Fruit fly (Drosophila melanogaster): ENCODE data around the gene CG14153.

Gene CG14153

DNA sequence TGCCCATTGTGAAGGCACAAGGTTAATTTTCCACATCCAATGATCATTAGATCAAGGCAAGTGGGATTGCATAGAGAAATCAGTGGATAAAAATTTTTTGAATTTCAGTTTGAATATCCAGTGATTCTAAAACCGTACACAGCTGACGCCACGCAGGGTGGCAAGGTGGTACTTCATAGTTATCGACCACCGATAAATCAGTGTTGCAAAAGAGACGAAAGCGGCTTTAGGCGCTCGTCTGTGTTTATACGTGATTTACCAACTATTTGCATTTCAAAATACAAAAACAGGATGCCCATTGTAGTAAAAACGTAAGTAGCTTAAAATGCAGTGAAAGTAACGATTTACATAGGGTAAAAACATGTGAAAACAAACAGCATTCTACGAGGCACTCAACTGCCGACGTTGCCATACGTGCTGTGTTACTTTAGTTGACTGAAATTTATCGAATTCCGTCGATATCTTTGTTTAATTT is 12.4 kb upstream of the CG14153 start, which contains the start of the genes CG42535, CG34001 and hay:
Gene CG42535, minus strand, starts transcription at position 51 of the 475 bp plus-strand sequence.
Gene CG34001, plus strand, starts transcription at position 195 of the 475 bp plus-strand sequence.
Gene hay, plus strand, starts transcription at position 195 of the 475 bp plus-strand sequence.
- no peak for TF ChIP-seq CG4496 (GFP tag; IDR thresholded peaks at IDR 0.05)
- no peak for TF ChIP-seq CG13204 (GFP tag; optimal IDR thresholded peaks at IDR 0.05)
- TF ChIP-seq CG8301 (tag; optimal IDR thresholded peaks at IDR 0.05): no peak
- no peak for TF ChIP-seq CG14655 (GFP tag; optimal IDR thresholded peaks at IDR 0.05)
- no peak for TF ChIP-seq CG8159 (tag; optimal IDR thresholded peaks at IDR 0.05)
- TF ChIP-seq D1 (tag; optimal IDR thresholded peaks at IDR 0.05): peak; percentile 34

DNA sequence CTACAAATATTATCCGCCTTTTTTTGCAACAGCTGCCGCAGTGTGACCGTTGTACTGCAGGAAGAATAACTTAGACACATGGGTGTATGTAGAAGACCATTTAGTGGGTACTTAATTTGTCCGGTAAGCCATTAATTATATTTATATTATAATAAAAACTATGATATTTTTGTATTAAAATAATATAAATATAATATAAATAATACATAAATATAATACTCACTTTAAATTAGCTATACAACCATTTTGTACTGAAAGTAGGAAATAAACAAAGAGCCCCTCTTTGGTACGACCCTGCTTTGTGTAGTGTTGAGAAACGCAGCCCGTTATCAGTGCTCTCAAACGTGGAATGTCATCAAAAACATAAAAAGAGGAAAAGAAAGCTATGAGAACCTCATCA is 5.5 kb upstream of the CG14153 start, which contains the start of gene Cnep1r2:
Gene Cnep1r2, plus strand, starts transcription at position 328 of the 400 bp plus-strand sequence.
- TF ChIP-seq CG17806 (tag; optimal IDR thresholded peaks at IDR 0.05) (peak; percentile 95), CG14655 (GFP tag; optimal IDR thresholded peaks at IDR 0.05) (peak; percentile 92), rn (GFP tag; IDR thresholded peaks at IDR 0.05) (peak; percentile 85), fd96Ca (GFP tag; IDR thresholded peaks at IDR 0.05) (peak; percentile 86), Pif1A (GFP tag; optimal IDR thresholded peaks at IDR 0.05) (no peak), CG4496 (GFP tag; IDR thresholded peaks at IDR 0.05) (peak; percentile 94), CG15710 (tag; optimal IDR thresholded peaks at IDR 0.05) (peak; percentile 97), EcR (GFP tag; optimal IDR thresholded peaks at IDR 0.05) (no peak), Snoo (tag; optimal IDR thresholded peaks at IDR 0.05) (peak; percentile 93), CG12605 (GFP tag; IDR thresholded peaks at IDR 0.05) (peak; percentile 76), CG34367 (tag; optimal IDR thresholded peaks at IDR 0.05) (peak; percentile 86), Pif1B (GFP tag; optimal IDR thresholded peaks at IDR 0.05) (peak; percentile 86), gl (tag; optimal IDR thresholded peaks at IDR 0.05) (peak; percentile 65), CG10348 (GFP tag; IDR thresholded peaks at IDR 0.05) (peak; percentile 74; the same call in 1 of the 2 replicates), CG13204 (GFP tag; optimal IDR thresholded peaks at IDR 0.05) (no peak), CG32121 (GFP tag; IDR thresholded peaks at IDR 0.05) (peak; percentile 91), D1 (tag; optimal IDR thresholded peaks at IDR 0.05) (peak; percentile 84), CG8159 (tag; optimal IDR thresholded peaks at IDR 0.05) (peak; percentile 97), CG8301 (tag; optimal IDR thresholded peaks at IDR 0.05) (peak; percentile 87), Ets98B (GFP tag; IDR thresholded peaks at IDR 0.05) (peak; percentile 85), CG9948 (tag; optimal IDR thresholded peaks at IDR 0.05) (peak; percentile 95)

DNA sequence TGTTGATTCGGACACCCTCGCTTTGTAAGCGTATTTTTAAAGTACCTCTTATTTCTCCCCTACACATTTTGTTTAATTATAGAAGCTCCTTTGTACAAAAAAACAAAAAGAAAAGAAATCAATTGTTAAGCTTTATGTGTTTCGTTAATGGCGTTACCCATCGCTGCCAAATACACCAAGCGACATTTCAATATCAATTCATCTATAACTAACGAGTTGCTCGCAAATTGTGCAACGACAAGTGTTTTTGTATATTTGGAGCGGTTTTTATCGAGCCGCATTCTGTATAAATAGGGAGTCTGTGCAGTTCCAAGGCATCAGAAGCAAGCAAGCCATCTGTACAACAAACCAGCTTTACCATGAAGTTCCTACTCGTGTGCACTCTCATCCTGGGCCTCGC is 3.9 kb upstream of the CG14153 start, which contains the start of gene CG18628:
Gene CG18628, plus strand, starts transcription at position 301 of the 400 bp plus-strand sequence.
- TF ChIP-seq CG8159 (tag; optimal IDR thresholded peaks at IDR 0.05) (no peak), CG8301 (tag; optimal IDR thresholded peaks at IDR 0.05) (no peak), D1 (tag; optimal IDR thresholded peaks at IDR 0.05) (no peak), CG34367 (tag; optimal IDR thresholded peaks at IDR 0.05) (no peak), CG10348 (GFP tag; IDR thresholded peaks at IDR 0.05) (no peak), CG17806 (tag; optimal IDR thresholded peaks at IDR 0.05) (no peak), CG13204 (GFP tag; optimal IDR thresholded peaks at IDR 0.05) (no peak), CG12605 (GFP tag; IDR thresholded peaks at IDR 0.05) (no peak), fd96Ca (GFP tag; IDR thresholded peaks at IDR 0.05) (no peak), Pif1B (GFP tag; optimal IDR thresholded peaks at IDR 0.05) (no peak), CG9948 (tag; optimal IDR thresholded peaks at IDR 0.05) (no peak)

DNA sequence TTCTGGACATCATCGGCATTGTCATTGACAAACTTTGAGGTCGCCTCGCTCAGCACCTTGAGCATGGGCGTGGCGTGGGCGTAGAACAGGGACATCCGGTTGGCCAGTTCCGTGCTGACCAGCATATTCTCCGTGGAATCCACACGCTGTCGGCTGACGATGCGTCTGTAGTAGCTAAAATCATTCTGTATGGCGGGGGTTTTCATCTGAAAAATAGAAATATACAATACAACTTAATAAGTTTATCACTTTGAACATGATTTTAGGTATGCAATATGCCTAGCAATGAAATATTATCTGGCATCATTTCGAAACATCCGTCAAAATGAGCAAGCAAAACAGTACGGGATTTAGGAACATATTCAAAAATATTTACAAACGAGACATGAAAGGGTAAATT is 1.7 kb upstream of the CG14153 start, which contains the start of gene CG14154:
Gene CG14154, plus strand, starts transcription at position 301 of the 400 bp plus-strand sequence.
- TF ChIP-seq CG8159 (tag; optimal IDR thresholded peaks at IDR 0.05): no peak
- no peak for TF ChIP-seq D1 (tag; optimal IDR thresholded peaks at IDR 0.05)
- TF ChIP-seq Pif1A (GFP tag; optimal IDR thresholded peaks at IDR 0.05): no peak
- no peak for TF ChIP-seq Snoo (tag; optimal IDR thresholded peaks at IDR 0.05)
- TF ChIP-seq CG14655 (GFP tag; optimal IDR thresholded peaks at IDR 0.05): no peak
- TF ChIP-seq CG15710 (tag; optimal IDR thresholded peaks at IDR 0.05): no peak
- no peak for TF ChIP-seq CG12605 (GFP tag; IDR thresholded peaks at IDR 0.05)
- TF ChIP-seq CG17806 (tag; optimal IDR thresholded peaks at IDR 0.05): no peak
- no peak for TF ChIP-seq CG10348 (GFP tag; IDR thresholded peaks at IDR 0.05)
- TF ChIP-seq CG8301 (tag; optimal IDR thresholded peaks at IDR 0.05): no peak
- TF ChIP-seq CG4496 (GFP tag; IDR thresholded peaks at IDR 0.05): no peak
- TF ChIP-seq CG9948 (tag; optimal IDR thresholded peaks at IDR 0.05): no peak
- no peak for TF ChIP-seq rn (GFP tag; IDR thresholded peaks at IDR 0.05)

DNA sequence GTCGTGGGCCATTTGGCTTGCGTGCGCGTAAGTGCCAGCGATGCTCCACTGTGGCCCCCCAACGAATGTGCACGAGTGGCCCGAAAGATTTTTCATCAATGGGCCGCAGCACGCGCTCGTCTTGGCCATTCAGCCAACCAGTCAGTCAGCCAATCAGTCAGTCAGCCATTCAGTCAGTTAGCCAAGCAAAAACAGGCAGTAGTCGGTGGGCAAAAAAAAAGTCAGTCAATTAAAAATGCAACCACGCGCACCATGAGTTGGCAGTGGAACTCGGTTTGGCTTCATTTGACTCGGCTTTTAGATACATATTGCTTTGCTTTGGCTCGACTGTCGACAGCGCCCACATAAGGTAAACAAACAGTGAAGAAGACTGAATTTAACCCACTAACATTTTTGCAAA is 2.6 kb downstream of the CG14153 start:
- TF ChIP-seq CG4496 (GFP tag; IDR thresholded peaks at IDR 0.05) (0 out of 3 replicates have a peak, but pooled peaks have one; percentile 54), Snoo (tag; optimal IDR thresholded peaks at IDR 0.05) (no peak)

DNA sequence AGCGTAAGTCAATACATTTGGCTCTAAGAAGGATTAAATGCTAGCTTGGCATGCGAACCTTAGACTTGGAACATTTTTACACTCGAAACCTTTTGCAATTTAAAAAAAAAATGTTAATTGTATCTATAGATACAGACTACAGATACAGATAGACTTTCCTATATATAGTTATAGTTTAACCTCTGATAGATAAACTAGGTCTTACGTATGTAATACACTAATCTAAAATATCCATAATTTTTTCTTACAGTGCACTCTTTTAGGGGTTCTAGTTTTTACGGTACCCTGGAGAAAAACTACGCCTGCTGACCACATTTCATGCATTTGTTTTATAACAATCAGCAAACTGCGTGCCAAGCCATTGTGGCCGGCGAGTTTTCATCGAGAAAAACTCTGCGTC is 3.8 kb downstream of the CG14153 start:
- no peak for TF ChIP-seq CG9948 (tag; optimal IDR thresholded peaks at IDR 0.05)
- no peak for TF ChIP-seq CG34367 (tag; optimal IDR thresholded peaks at IDR 0.05)
- TF ChIP-seq Ets98B (GFP tag; IDR thresholded peaks at IDR 0.05): no peak
- TF ChIP-seq Pif1B (GFP tag; optimal IDR thresholded peaks at IDR 0.05): no peak
- TF ChIP-seq CG10348 (GFP tag; IDR thresholded peaks at IDR 0.05): no peak
- TF ChIP-seq CG15710 (tag; optimal IDR thresholded peaks at IDR 0.05): no peak
- TF ChIP-seq Snoo (tag; optimal IDR thresholded peaks at IDR 0.05): no peak
- TF ChIP-seq Pif1A (GFP tag; optimal IDR thresholded peaks at IDR 0.05): no peak
- TF ChIP-seq CG14655 (GFP tag; optimal IDR thresholded peaks at IDR 0.05): no peak
- TF ChIP-seq CG4496 (GFP tag; IDR thresholded peaks at IDR 0.05): no peak
- TF ChIP-seq CG17806 (tag; optimal IDR thresholded peaks at IDR 0.05): no peak
- TF ChIP-seq fd96Ca (GFP tag; IDR thresholded peaks at IDR 0.05): no peak
- TF ChIP-seq rn (GFP tag; IDR thresholded peaks at IDR 0.05): no peak
- no peak for TF ChIP-seq CG8159 (tag; optimal IDR thresholded peaks at IDR 0.05)
- TF ChIP-seq CG8301 (tag; optimal IDR thresholded peaks at IDR 0.05): no peak

Measured in whole organism, pupa.